Worm (Caenorhabditis elegans) whole organism, early embryonic: ENCODE results near the gene osta-1.

ENCODE experiments used
- ama-1 ChIP-seq: fragments of 150-350 bp; optimal IDR thresholded peaks from 2 replicates; lab custom pipeline; 2014
- ets-7 ChIP-seq: sonication (generic microtip); optimal IDR thresholded peaks from 2 replicates; lab custom pipeline; 2016; ENCODE audit warnings: missing genotype, missing genetic modification characterization, missing compliant biosample characterization
- pes-1 ChIP-seq: fragments of 200-800 bp; sonication (Bioruptor generic); IDR thresholded peaks from 2 replicates; pipeline ENCODE4 v1.3.6; 2022; ENCODE audit warnings: missing genetic modification reagents, missing genetic modification characterization, missing compliant biosample characterization

- no peak for TF ChIP-seq pes-1 (GFP tag; lab: Robert Waterston, UW)
- TF ChIP-seq ama-1 (lab: Kevin White, UChicago): no peak
- TF ChIP-seq ets-7 (tag; lab: Kevin White, UChicago): no peak
Measured at ce11 chrII:39437-39836, 33.0 kb downstream of the osta-1 start, which contains the start of gene spp-24.
